Worm (Caenorhabditis elegans): Measurements from ENCODE around the gene T12A2.3.

Gene T12A2.3

DNA sequence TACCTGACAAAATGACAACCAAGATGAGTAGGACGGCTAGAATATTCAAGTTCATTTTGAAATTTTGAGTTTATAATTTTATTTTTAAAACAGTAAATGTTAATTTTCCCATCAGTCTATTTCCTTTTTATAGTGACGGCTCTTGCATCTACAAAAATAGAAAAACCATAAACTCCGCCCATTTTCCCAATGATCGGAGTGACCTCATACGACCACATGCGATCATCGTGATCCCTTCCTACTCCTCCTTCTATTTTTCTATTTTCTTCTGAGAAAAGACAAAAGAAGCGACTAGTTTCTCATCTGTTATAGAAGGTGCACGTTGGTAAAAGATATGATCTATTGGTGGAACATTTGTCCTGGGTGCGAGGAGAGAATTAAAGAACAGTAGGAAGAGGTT lies 25.2 kb upstream of the T12A2.3 start, which contains the start of gene C23G10.11:
C23G10.11 (minus strand) TSS at position 101 of the 400 bp plus-strand sequence.
- no peak for TF ChIP-seq ceh-36 (tag; optimal IDR thresholded peaks at IDR 0.05)
- TF ChIP-seq aly-1 (tag; optimal IDR thresholded peaks at IDR 0.05) = no peak
- TF ChIP-seq ceh-13 (GFP tag; optimal IDR thresholded peaks at IDR 0.05) = no peak
- no peak for TF ChIP-seq sea-1 (GFP tag; conservative IDR thresholded peaks at IDR 0.05)
- no peak for TF ChIP-seq tbx-37 (GFP tag; conservative IDR thresholded peaks at IDR 0.05)
- TF ChIP-seq B0310.2 (tag; optimal IDR thresholded peaks at IDR 0.05) = no peak
- no peak for TF ChIP-seq hnd-1 (tag; optimal IDR thresholded peaks at IDR 0.05)
- no peak for TF ChIP-seq flt-1 (GFP tag; IDR thresholded peaks at IDR 0.05)
- TF ChIP-seq F13C5.2 (tag; optimal IDR thresholded peaks at IDR 0.05) = no peak

DNA sequence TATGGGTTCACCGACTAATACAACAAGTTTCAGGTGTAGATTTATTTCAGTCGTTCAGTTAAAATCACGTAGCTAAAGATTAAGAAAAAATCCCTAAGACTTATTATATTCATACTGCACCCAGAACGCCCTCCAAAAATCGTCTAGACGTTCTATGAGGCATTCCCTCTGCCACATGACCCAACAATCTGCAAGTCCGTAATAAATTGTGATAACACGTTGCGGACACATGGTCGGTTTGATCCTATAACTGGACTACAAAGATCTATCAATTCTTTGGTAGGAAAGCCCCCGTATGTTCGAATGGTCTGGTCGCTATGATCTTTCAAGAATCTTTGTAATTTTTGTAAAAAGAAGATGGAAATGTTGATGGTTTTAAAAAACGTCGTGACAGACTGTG lies 24.7 kb upstream of the T12A2.3 start:
- TF ChIP-seq hmbx-1 (tag; optimal IDR thresholded peaks at IDR 0.05) (no peak), tbx-11 (GFP tag; IDR thresholded peaks at IDR 0.05) (no peak), ceh-36 (tag; optimal IDR thresholded peaks at IDR 0.05) (no peak), ceh-13 (GFP tag; optimal IDR thresholded peaks at IDR 0.05) (no peak), tra-4 (tag; optimal IDR thresholded peaks at IDR 0.05) (no peak), sea-1 (GFP tag; conservative IDR thresholded peaks at IDR 0.05) (no peak), hnd-1 (tag; optimal IDR thresholded peaks at IDR 0.05) (no peak)

DNA sequence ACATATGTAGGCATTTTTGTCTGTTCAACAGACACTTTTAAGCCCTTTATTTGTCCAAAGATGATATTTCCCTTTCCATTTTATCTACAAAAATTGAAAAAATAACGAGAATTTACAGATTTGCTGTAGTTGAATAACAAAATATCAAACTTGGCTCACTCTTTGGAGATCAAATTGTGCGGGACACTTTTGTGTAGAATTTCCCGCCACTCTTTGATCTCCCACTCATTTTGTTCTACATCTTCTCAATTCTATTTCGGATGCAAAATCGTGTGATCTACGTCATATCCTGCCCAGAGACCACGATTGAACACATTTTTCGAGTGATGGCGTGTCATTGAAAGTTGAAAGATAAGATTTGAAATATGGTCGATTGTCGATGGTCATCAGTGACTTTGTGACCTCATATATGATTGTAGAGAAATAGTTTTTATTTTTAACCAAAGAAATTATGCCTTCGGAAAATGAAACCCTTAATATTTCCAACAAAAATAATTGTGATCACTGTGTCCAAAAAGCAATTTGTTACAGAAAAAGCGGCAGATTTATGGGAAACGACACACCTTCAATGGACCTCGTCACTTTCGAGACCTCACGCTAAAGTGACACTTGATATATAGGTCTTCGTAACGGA lies 23.7 kb upstream of the T12A2.3 start, which contains the start of gene hot-4:
hot-4 (plus strand) TSS at position 584 of the 634 bp plus-strand sequence.
- no peak for TF ChIP-seq ceh-36 (tag; optimal IDR thresholded peaks at IDR 0.05)
- TF ChIP-seq sea-1 (GFP tag; conservative IDR thresholded peaks at IDR 0.05) = no peak
- TF ChIP-seq tbx-11 (GFP tag; IDR thresholded peaks at IDR 0.05) = no peak
- no peak for TF ChIP-seq hnd-1 (tag; optimal IDR thresholded peaks at IDR 0.05)
- no peak for TF ChIP-seq flt-1 (GFP tag; IDR thresholded peaks at IDR 0.05)
- no peak for TF ChIP-seq pes-1 (GFP tag; IDR thresholded peaks at IDR 0.05)
- no peak for TF ChIP-seq ets-7 (tag; optimal IDR thresholded peaks at IDR 0.05)
- no peak for TF ChIP-seq hmg-4 (GFP tag; optimal IDR thresholded peaks at IDR 0.05)
- TF ChIP-seq scrt-1 (GFP tag; IDR thresholded peaks at IDR 0.05) = no peak

DNA sequence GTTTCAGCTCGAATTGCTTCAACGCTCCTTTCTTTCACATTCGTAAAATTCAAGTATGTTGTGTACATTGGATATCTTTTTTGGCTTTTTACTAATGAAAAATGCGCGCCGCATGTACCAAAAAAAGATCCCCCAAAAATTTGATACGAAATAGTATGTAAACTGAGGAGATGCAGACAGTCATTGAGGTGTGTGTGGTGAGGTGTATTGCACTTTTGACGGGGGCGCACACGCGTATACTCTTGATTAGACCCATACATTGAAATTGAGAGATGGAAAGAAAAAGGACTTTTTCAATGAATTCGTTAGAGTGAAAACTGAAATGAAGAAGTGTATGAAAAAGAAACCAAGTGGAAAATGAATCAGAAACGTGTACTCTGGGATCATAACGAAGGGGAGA lies 19.2 kb upstream of the T12A2.3 start:
- TF ChIP-seq ceh-36 (tag; optimal IDR thresholded peaks at IDR 0.05) = no peak
- no peak for TF ChIP-seq tra-4 (tag; optimal IDR thresholded peaks at IDR 0.05)
- no peak for TF ChIP-seq flt-1 (GFP tag; IDR thresholded peaks at IDR 0.05)
- TF ChIP-seq tbx-37 (GFP tag; conservative IDR thresholded peaks at IDR 0.05) = no peak
- no peak for TF ChIP-seq ets-7 (tag; optimal IDR thresholded peaks at IDR 0.05)
- TF ChIP-seq hmg-4 (GFP tag; optimal IDR thresholded peaks at IDR 0.05) = no peak

DNA sequence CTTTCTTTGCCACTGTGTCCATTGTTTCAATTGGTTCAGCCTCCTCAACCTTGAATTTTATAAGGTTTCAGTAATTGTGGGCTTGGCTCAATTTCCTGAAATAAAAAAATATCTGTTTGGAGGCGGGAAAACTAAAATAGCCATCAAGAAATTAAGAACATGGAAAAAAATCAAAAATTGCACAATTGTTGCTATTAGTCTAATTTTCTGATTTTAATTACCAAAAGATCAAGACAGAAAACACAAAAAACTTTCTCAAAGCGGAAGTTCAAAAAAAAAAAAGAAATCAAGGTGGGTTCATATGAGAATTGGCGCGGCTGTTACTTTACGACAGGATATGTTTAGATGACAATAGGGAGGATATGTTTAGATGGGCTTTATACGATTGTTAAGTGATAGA lies 9.8 kb upstream of the T12A2.3 start, which contains the start of gene esyt-2:
esyt-2 (minus strand) TSS at position 101 of the 400 bp plus-strand sequence.
- no peak for TF ChIP-seq ets-7 (tag; optimal IDR thresholded peaks at IDR 0.05)
- no peak for TF ChIP-seq scrt-1 (GFP tag; IDR thresholded peaks at IDR 0.05)
- TF ChIP-seq pes-1 (GFP tag; IDR thresholded peaks at IDR 0.05) = no peak
- no peak for TF ChIP-seq B0310.2 (tag; optimal IDR thresholded peaks at IDR 0.05)
- TF ChIP-seq ceh-13 (GFP tag; optimal IDR thresholded peaks at IDR 0.05) = no peak
- no peak for TF ChIP-seq tbx-37 (GFP tag; conservative IDR thresholded peaks at IDR 0.05)
- TF ChIP-seq ama-1 (optimal IDR thresholded peaks at IDR 0.05) = no peak
- no peak for TF ChIP-seq tra-4 (tag; optimal IDR thresholded peaks at IDR 0.05)
- TF ChIP-seq flt-1 (GFP tag; IDR thresholded peaks at IDR 0.05) = no peak
- TF ChIP-seq hmbx-1 (tag; optimal IDR thresholded peaks at IDR 0.05) = no peak
- TF ChIP-seq hmg-4 (GFP tag; optimal IDR thresholded peaks at IDR 0.05) = no peak
- TF ChIP-seq hnd-1 (tag; optimal IDR thresholded peaks at IDR 0.05) = no peak
- TF ChIP-seq sea-1 (GFP tag; conservative IDR thresholded peaks at IDR 0.05) = no peak
- TF ChIP-seq tbx-11 (GFP tag; IDR thresholded peaks at IDR 0.05) = no peak
- TF ChIP-seq F13C5.2 (tag; optimal IDR thresholded peaks at IDR 0.05) = no peak
- TF ChIP-seq aly-1 (tag; optimal IDR thresholded peaks at IDR 0.05) = no peak
- TF ChIP-seq ceh-36 (tag; optimal IDR thresholded peaks at IDR 0.05) = no peak

DNA sequence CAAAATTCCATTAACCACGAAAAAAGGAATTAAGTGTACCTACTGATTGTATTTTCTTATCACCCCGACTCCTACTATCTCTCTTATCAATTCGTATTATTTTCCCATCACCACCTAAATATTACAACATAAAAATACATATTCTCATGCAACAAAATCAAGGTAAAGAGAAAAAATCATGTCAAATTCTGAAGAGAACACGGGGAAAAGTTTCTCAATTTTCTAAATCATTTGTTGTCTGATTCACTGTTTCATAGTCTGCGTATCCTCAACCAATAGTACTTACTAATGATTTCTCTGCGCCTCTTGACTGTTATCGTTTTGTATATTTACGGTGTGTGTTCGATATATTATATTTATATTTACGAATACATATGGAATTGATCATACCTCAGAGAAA lies 8.7 kb upstream of the T12A2.3 start:
- TF ChIP-seq sea-1 (GFP tag; conservative IDR thresholded peaks at IDR 0.05) (no peak), tra-4 (tag; optimal IDR thresholded peaks at IDR 0.05) (no peak), tbx-37 (GFP tag; conservative IDR thresholded peaks at IDR 0.05) (no peak), hnd-1 (tag; optimal IDR thresholded peaks at IDR 0.05) (no peak), aly-1 (tag; optimal IDR thresholded peaks at IDR 0.05) (no peak), scrt-1 (GFP tag; IDR thresholded peaks at IDR 0.05) (no peak), tbx-11 (GFP tag; IDR thresholded peaks at IDR 0.05) (no peak), hmg-4 (GFP tag; optimal IDR thresholded peaks at IDR 0.05) (no peak), ceh-36 (tag; optimal IDR thresholded peaks at IDR 0.05) (no peak), F13C5.2 (tag; optimal IDR thresholded peaks at IDR 0.05) (no peak), ets-7 (tag; optimal IDR thresholded peaks at IDR 0.05) (no peak), flt-1 (GFP tag; IDR thresholded peaks at IDR 0.05) (no peak), hmbx-1 (tag; optimal IDR thresholded peaks at IDR 0.05) (no peak), pes-1 (GFP tag; IDR thresholded peaks at IDR 0.05) (no peak), ama-1 (optimal IDR thresholded peaks at IDR 0.05) (no peak)

DNA sequence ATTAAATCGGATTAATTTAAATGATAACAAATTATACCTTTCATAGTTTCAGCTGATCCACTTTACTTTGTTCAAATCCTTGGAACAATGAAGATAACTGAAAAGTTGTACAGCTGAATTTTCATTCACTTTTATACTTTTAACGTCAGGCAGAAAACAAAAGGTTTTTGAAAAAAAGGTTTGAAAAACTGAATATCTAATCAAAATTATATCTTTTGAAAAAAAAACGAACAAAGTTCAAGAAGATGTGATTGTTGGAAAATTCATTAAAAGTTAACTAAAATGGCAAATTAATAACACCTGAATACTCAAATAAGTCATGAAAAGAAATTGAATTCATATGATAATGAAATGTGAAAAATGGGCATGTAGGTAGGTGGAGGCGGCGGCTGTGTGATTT lies 4.0 kb upstream of the T12A2.3 start, which contains the start of gene T12A2.21:
T12A2.21 (minus strand) TSS at position 101 of the 400 bp plus-strand sequence.
- TF ChIP-seq sea-1 (GFP tag; conservative IDR thresholded peaks at IDR 0.05) (no peak), pes-1 (GFP tag; IDR thresholded peaks at IDR 0.05) (no peak), tbx-37 (GFP tag; conservative IDR thresholded peaks at IDR 0.05) (no peak), ceh-13 (GFP tag; optimal IDR thresholded peaks at IDR 0.05) (no peak), flt-1 (GFP tag; IDR thresholded peaks at IDR 0.05) (no peak), ets-7 (tag; optimal IDR thresholded peaks at IDR 0.05) (no peak), aly-1 (tag; optimal IDR thresholded peaks at IDR 0.05) (no peak), tra-4 (tag; optimal IDR thresholded peaks at IDR 0.05) (no peak)

DNA sequence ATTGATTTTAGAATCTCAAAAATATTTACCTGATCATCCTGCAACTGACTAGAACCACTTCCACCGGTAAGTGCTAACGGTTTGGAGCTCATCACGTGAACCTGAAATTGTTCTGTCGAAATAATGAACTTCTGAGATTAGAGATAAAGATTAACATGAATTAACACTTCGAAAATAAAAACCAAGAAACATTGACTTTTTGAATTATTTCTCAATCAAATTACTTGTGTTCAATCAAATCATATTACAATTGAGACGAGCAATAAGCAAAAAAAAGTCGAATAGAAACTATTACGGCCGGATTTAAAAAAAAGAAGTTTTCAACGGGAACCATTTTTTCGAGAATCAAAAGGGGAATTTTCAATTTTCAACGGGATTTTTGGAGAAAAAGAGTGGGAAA lies 5.1 kb downstream of the T12A2.3 start, which contains the start of gene bcas-2:
bcas-2 (minus strand) TSS at position 101 of the 400 bp plus-strand sequence.
- TF ChIP-seq ama-1 (optimal IDR thresholded peaks at IDR 0.05) (no peak), ceh-13 (GFP tag; optimal IDR thresholded peaks at IDR 0.05) (no peak), B0310.2 (tag; optimal IDR thresholded peaks at IDR 0.05) (no peak), flt-1 (GFP tag; IDR thresholded peaks at IDR 0.05) (no peak), pes-1 (GFP tag; IDR thresholded peaks at IDR 0.05) (no peak), ets-7 (tag; optimal IDR thresholded peaks at IDR 0.05) (no peak), tbx-11 (GFP tag; IDR thresholded peaks at IDR 0.05) (no peak), F13C5.2 (tag; optimal IDR thresholded peaks at IDR 0.05) (no peak), hnd-1 (tag; optimal IDR thresholded peaks at IDR 0.05) (no peak), hmg-4 (GFP tag; optimal IDR thresholded peaks at IDR 0.05) (no peak), ceh-36 (tag; optimal IDR thresholded peaks at IDR 0.05) (no peak), sea-1 (GFP tag; conservative IDR thresholded peaks at IDR 0.05) (no peak), scrt-1 (GFP tag; IDR thresholded peaks at IDR 0.05) (no peak), aly-1 (tag; optimal IDR thresholded peaks at IDR 0.05) (no peak), tbx-37 (GFP tag; conservative IDR thresholded peaks at IDR 0.05) (no peak), tra-4 (tag; optimal IDR thresholded peaks at IDR 0.05) (no peak), hmbx-1 (tag; optimal IDR thresholded peaks at IDR 0.05) (no peak)

Data from whole organism, early embryonic.